Worm (Caenorhabditis elegans) whole organism, young adult: Measurements from ENCODE around the gene cdh-9.
A peak's percentile ranks its signal among the peaks of the same experiment; 100 is the strongest.

Source experiments
- F10E7.11 ChIP-seq: sonication (generic microtip); optimal IDR thresholded peaks from 2 replicates; lab custom pipeline; 2017; ENCODE audit warnings: mild to moderate bottlenecking, missing genetic modification characterization, moderate library complexity, missing compliant biosample characterization
- F49E8.2 ChIP-seq: sonication (generic microtip); optimal IDR thresholded peaks from 3 replicates; lab custom pipeline; 2017; ENCODE audit warnings: missing genetic modification characterization, mild to moderate bottlenecking, missing compliant biosample characterization, antibody characterized with exemption, moderate library complexity; ENCODE audit not compliant: insufficient read depth
- attf-5 ChIP-seq: fragments of 200-800 bp; sonication (Bioruptor generic); optimal IDR thresholded peaks from 2 replicates; lab custom pipeline; 2018; ENCODE audit warnings: mild to moderate bottlenecking, missing genetic modification characterization, missing compliant biosample characterization
- attf-6 ChIP-seq: fragments of 200-800 bp; sonication (Bioruptor generic); IDR thresholded peaks from 2 replicates; pipeline ENCODE4 v1.3.6; 2022; ENCODE audit warnings: missing genetic modification reagents, missing genetic modification characterization, missing compliant biosample characterization
- dpff-1 ChIP-seq: sonication (generic microtip); optimal IDR thresholded peaks from 2 replicates; lab custom pipeline; 2017; ENCODE audit warnings: mild to moderate bottlenecking, missing genetic modification characterization, missing compliant biosample characterization
- fkh-3 ChIP-seq: sonication (generic microtip); optimal IDR thresholded peaks from 2 replicates; lab custom pipeline; 2016; ENCODE audit warnings: mild to moderate bottlenecking, missing genetic modification characterization, missing compliant biosample characterization
- mel-28 ChIP-seq: sonication (generic microtip); optimal IDR thresholded peaks from 2 replicates; lab custom pipeline; 2016; ENCODE audit warnings: borderline replicate concordance, mild to moderate bottlenecking, missing genetic modification characterization, missing compliant biosample characterization
- rec-8 ChIP-seq, 2 experiments: sonication (generic microtip); optimal IDR thresholded peaks; 2 replicates each; lab custom pipeline; 2016; ENCODE audit warnings: mild to moderate bottlenecking in 2 of 2, missing genetic modification characterization in 2 of 2, missing genetic modification reagents in 2 of 2, missing genotype in 2 of 2, missing biosample characterization in 1 of 2, missing compliant biosample characterization in 1 of 2, moderate library complexity in 1 of 2
- unc-62 ChIP-seq: fragments of 150-350 bp; optimal IDR thresholded peaks from 2 replicates; lab custom pipeline; 2014; ENCODE audit warnings: missing biosample characterization, missing genetic modification reagents, missing genetic modification characterization

- TF ChIP-seq F10E7.11 (tag; lab: Kevin White, UChicago) (no peak), fkh-3 (tag; lab: Kevin White, UChicago) (no peak), attf-6 (GFP tag; lab: Robert Waterston, UW) (0 out of 2 replicates have a peak, but pooled peaks have one; percentile 22), F49E8.2 (tag; lab: Kevin White, UChicago) (no peak), rec-8 (tag; optimal IDR thresholded peaks at IDR 0.05; lab: Kevin White, UChicago) (peak; percentile 66 to 81), attf-5 (GFP tag; lab: Kevin White, UChicago) (peak; percentile 43), mel-28 (tag; lab: Kevin White, UChicago) (no peak), unc-62 (GFP tag; lab: Kevin White, UChicago) (no peak), dpff-1 (tag; lab: Kevin White, UChicago) (no peak)
Observed at ce11 chrX:16619158-16619557, 24.1 kb downstream of the cdh-9 start.
